Fruit fly (Drosophila melanogaster): ENCODE measurements around the gene PH4alphaNE1.
A peak's percentile ranks its signal among the peaks of the same experiment; 100 is the strongest.

The PH4alphaNE1 gene

dm6 chr3R:30501174-30501573 is 1.0 kb upstream of the PH4alphaNE1 start (continued):
- TF ChIP-seq CG15073 (GFP tag; optimal IDR thresholded peaks at IDR 0.05), result no peak
- TF ChIP-seq otp (GFP tag; IDR thresholded peaks at IDR 0.05), result no peak
- 0 out of 2 replicates have a peak, but pooled peaks have one; percentile 26 for TF ChIP-seq ssp (GFP tag; IDR thresholded peaks at IDR 0.05)
- TF ChIP-seq CG2202 (tag; optimal IDR thresholded peaks at IDR 0.05), result no peak
- TF ChIP-seq bigmax (GFP tag; optimal IDR thresholded peaks at IDR 0.05), result no peak
- TF ChIP-seq gfzf (GFP tag; optimal IDR thresholded peaks at IDR 0.05), result no peak
- TF ChIP-seq CG7745 (tag; optimal IDR thresholded peaks at IDR 0.05), result no peak
- 0 out of 2 replicates have a peak, but pooled peaks have one; percentile 16 for TF ChIP-seq E2f1 (GFP tag; IDR thresholded peaks at IDR 0.05)
- TF ChIP-seq pnt (GFP tag; optimal IDR thresholded peaks at IDR 0.05), result peak; percentile 64
- TF ChIP-seq az2 (GFP tag; optimal IDR thresholded peaks at IDR 0.05), result peak; percentile 37
- no peak for TF ChIP-seq CG6272 (GFP tag; IDR thresholded peaks at IDR 0.05)
- peak; percentile 39 for TF ChIP-seq tio (GFP tag; optimal IDR thresholded peaks at IDR 0.05)
- TF ChIP-seq MBD-R2 (GFP tag; IDR thresholded peaks at IDR 0.05), result no peak
- no peak for TF ChIP-seq CG9797 (GFP tag; optimal IDR thresholded peaks at IDR 0.05)
- no peak for TF ChIP-seq nerfin-1 (tag; optimal IDR thresholded peaks at IDR 0.05)
- TF ChIP-seq sima (GFP tag; optimal IDR thresholded peaks at IDR 0.05), result no peak
- no peak for TF ChIP-seq Lim3 (GFP tag; IDR thresholded peaks at IDR 0.05)
- peak; percentile 39 for TF ChIP-seq Xbp1 (GFP tag; optimal IDR thresholded peaks at IDR 0.05)
- no peak for TF ChIP-seq NfI (GFP tag; optimal IDR thresholded peaks at IDR 0.05)
- TF ChIP-seq maf-S (GFP tag; optimal IDR thresholded peaks at IDR 0.05), result no peak
- peak; percentile 9 for TF ChIP-seq ewg (GFP tag; optimal IDR thresholded peaks at IDR 0.05)
- TF ChIP-seq CG12104 (GFP tag; optimal IDR thresholded peaks at IDR 0.05), result no peak
- peak; percentile 42 for TF ChIP-seq nmo (GFP tag; optimal IDR thresholded peaks at IDR 0.05)
- no peak for TF ChIP-seq yki (optimal IDR thresholded peaks at IDR 0.05)
- peak; percentile 65 for TF ChIP-seq D19B (GFP tag; optimal IDR thresholded peaks at IDR 0.05)
- no peak for TF ChIP-seq CG3065 (GFP tag; optimal IDR thresholded peaks at IDR 0.05)
- peak; percentile 7 for TF ChIP-seq Dip3 (GFP tag; optimal IDR thresholded peaks at IDR 0.05)
- no peak for TF ChIP-seq Dll (GFP tag; IDR thresholded peaks at IDR 0.05; ENCODE audit: partially characterized antibody)
- TF ChIP-seq chinmo (GFP tag; IDR thresholded peaks at IDR 0.05; ENCODE audit: partially characterized antibody), result no peak
- TF ChIP-seq NK7.1 (GFP tag; optimal IDR thresholded peaks at IDR 0.05), result no peak
- no peak for TF ChIP-seq Abd-B (GFP tag; optimal IDR thresholded peaks at IDR 0.05)
- no peak for TF ChIP-seq CG31365 (tag; optimal IDR thresholded peaks at IDR 0.05)
- no peak for TF ChIP-seq CG13424 (tag; optimal IDR thresholded peaks at IDR 0.05)
- TF ChIP-seq fd3F (GFP tag; optimal IDR thresholded peaks at IDR 0.05), result no peak
- TF ChIP-seq CG13123 (GFP tag; optimal IDR thresholded peaks at IDR 0.05), result no peak
- TF ChIP-seq vnd (GFP tag; IDR thresholded peaks at IDR 0.05; ENCODE audit: partially characterized antibody), result no peak
- no peak for TF ChIP-seq CG14667 (GFP tag; IDR thresholded peaks at IDR 0.05)
- TF ChIP-seq aop (GFP tag; IDR thresholded peaks at IDR 0.05), result no peak
- TF ChIP-seq CG2712 (tag; optimal IDR thresholded peaks at IDR 0.05), result no peak
- TF ChIP-seq h (optimal IDR thresholded peaks at IDR 0.05), result no peak
- no peak for TF ChIP-seq Stat92E (GFP tag; optimal IDR thresholded peaks at IDR 0.05)
- 0 out of 3 replicates have a peak, but pooled peaks have one; percentile 20 for TF ChIP-seq CG11093 (GFP tag; IDR thresholded peaks at IDR 0.05)
- no peak for TF ChIP-seq CG4854 (GFP tag; optimal IDR thresholded peaks at IDR 0.05)
- TF ChIP-seq CG30403 (GFP tag; optimal IDR thresholded peaks at IDR 0.05), result peak; percentile 44
- TF ChIP-seq CG2199 (GFP tag; IDR thresholded peaks at IDR 0.05), result no peak
- no peak for TF ChIP-seq sqz (GFP tag; optimal IDR thresholded peaks at IDR 0.05)
- TF ChIP-seq HLH3B (GFP tag; IDR thresholded peaks at IDR 0.05), result no peak; the same call in 1 of the 2 replicates
- TF ChIP-seq B-H2 (GFP tag; optimal IDR thresholded peaks at IDR 0.05), result no peak
- peak; percentile 77 for TF ChIP-seq zen (tag; optimal IDR thresholded peaks at IDR 0.05)
- no peak for TF ChIP-seq bbx (GFP tag; IDR thresholded peaks at IDR 0.05; ENCODE audit: partially characterized antibody)
- TF ChIP-seq CG17568 (GFP tag; optimal IDR thresholded peaks at IDR 0.05), result no peak
- no peak for TF ChIP-seq CG17385 (GFP tag; optimal IDR thresholded peaks at IDR 0.05)
